Worm (Caenorhabditis elegans) whole organism, young adult: ENCODE data around the gene ule-3.

Experiments used
- B0035.1 ChIP-seq: sonication (generic microtip); optimal IDR thresholded peaks from 2 replicates; lab custom pipeline; 2016; ENCODE audit warnings: missing genetic modification characterization, mild to moderate bottlenecking, missing compliant biosample characterization, missing genotype, missing genetic modification reagents
- C06A6.2 ChIP-seq: fragments of 200-800 bp; sonication (Bioruptor generic); conservative IDR thresholded peaks from 2 replicates; pipeline ENCODE4 v1.3.6; 2022; ENCODE audit warnings: missing genetic modification characterization, missing compliant biosample characterization
- C17E4.6 ChIP-seq: fragments of 200-800 bp; sonication (Bioruptor generic); IDR thresholded peaks from 2 replicates; pipeline ENCODE4 v1.3.6; 2022; ENCODE audit warnings: missing genetic modification reagents, missing genetic modification characterization, missing compliant biosample characterization
- D2030.7 ChIP-seq: fragments of 200-800 bp; sonication (Bioruptor generic); IDR thresholded peaks from 2 replicates; pipeline ENCODE4 v1.3.6; 2022; ENCODE audit warnings: missing genetic modification reagents, missing genetic modification characterization, missing compliant biosample characterization
- F33H1.4 ChIP-seq: fragments of 200-800 bp; sonication (Bioruptor generic); IDR thresholded peaks from 2 replicates; pipeline ENCODE4 v1.3.6; 2022; ENCODE audit warnings: missing genetic modification reagents, missing genetic modification characterization, missing compliant biosample characterization
- F37B4.10 ChIP-seq: fragments of 200-800 bp; sonication (Bioruptor generic); IDR thresholded peaks from 2 replicates; pipeline ENCODE4 v1.3.6; 2022; ENCODE audit warnings: missing genetic modification characterization, missing compliant biosample characterization
- F39B2.1 ChIP-seq: fragments of 200-800 bp; sonication (Bioruptor generic); IDR thresholded peaks from 2 replicates; pipeline ENCODE4 v1.3.6; 2022; ENCODE audit warnings: missing genetic modification reagents, missing genetic modification characterization, missing compliant biosample characterization
- F52B5.7 ChIP-seq: sonication (generic microtip); optimal IDR thresholded peaks from 2 replicates; lab custom pipeline; 2016; ENCODE audit warnings: mild to moderate bottlenecking, missing genetic modification characterization, missing compliant biosample characterization
- F57A8.1 ChIP-seq: fragments of 200-800 bp; sonication (Bioruptor generic); optimal IDR thresholded peaks from 2 replicates; lab custom pipeline; 2018; ENCODE audit warnings: mild to moderate bottlenecking, missing genetic modification characterization, moderate library complexity, missing compliant biosample characterization
- T26A5.8 ChIP-seq: sonication (generic microtip); optimal IDR thresholded peaks from 2 replicates; lab custom pipeline; 2016; ENCODE audit warnings: missing genetic modification characterization, missing compliant biosample characterization
- Y53F4B.3 ChIP-seq: fragments of 200-800 bp; sonication (Bioruptor generic); IDR thresholded peaks from 2 replicates; pipeline ENCODE4 v1.3.6; 2022; ENCODE audit warnings: missing genetic modification reagents, missing genetic modification characterization, missing compliant biosample characterization
- Y53G8AR.9 ChIP-seq: fragments of 200-800 bp; sonication (Bioruptor generic); conservative IDR thresholded peaks from 2 replicates; pipeline ENCODE4 v1.3.6; 2022; ENCODE audit warnings: missing genetic modification reagents, missing genetic modification characterization, missing compliant biosample characterization
- aptf-2 ChIP-seq: fragments of 200-800 bp; sonication (Bioruptor generic); conservative IDR thresholded peaks from 2 replicates; pipeline ENCODE4 v1.3.6; 2022; ENCODE audit warnings: missing genetic modification reagents, missing genetic modification characterization, missing compliant biosample characterization
- athp-1 ChIP-seq: sonication (generic microtip); optimal IDR thresholded peaks from 2 replicates; lab custom pipeline; 2017; ENCODE audit warnings: mild to moderate bottlenecking, missing genetic modification characterization, missing compliant biosample characterization
- bed-2 ChIP-seq: fragments of 200-800 bp; sonication (Bioruptor generic); IDR thresholded peaks from 2 replicates; pipeline ENCODE4 v1.3.6; 2022; ENCODE audit warnings: missing genetic modification reagents, missing genetic modification characterization, missing compliant biosample characterization
- cebp-1 ChIP-seq, 2 experiments: fragments of 200-800 bp in 1 of 2; sonication (Bioruptor generic) in 1 of 2; sonication (generic microtip) in 1 of 2; IDR thresholded peaks in 1 of 2; optimal IDR thresholded peaks in 1 of 2; 2 replicates each; pipeline versions ENCODE4 v1.3.6 to Lab custom; 2017 to 2022; ENCODE audit warnings: missing compliant biosample characterization in 2 of 2, missing genetic modification characterization in 2 of 2, mild to moderate bottlenecking in 1 of 2, missing genetic modification reagents in 1 of 2, moderate library complexity in 1 of 2
- ceh-100 ChIP-seq: fragments of 200-800 bp; sonication (Bioruptor generic); IDR thresholded peaks from 2 replicates; pipeline ENCODE4 v1.3.6; 2022; ENCODE audit warnings: missing genetic modification reagents, missing genetic modification characterization, missing compliant biosample characterization
- ceh-40 ChIP-seq: fragments of 200-800 bp; sonication (Bioruptor generic); IDR thresholded peaks from 2 replicates; pipeline ENCODE4 v1.3.6; 2022; ENCODE audit warnings: missing genetic modification characterization, missing compliant biosample characterization
- ceh-58 ChIP-seq: fragments of 200-800 bp; sonication (Bioruptor generic); IDR thresholded peaks from 2 replicates; pipeline ENCODE4 v1.3.6; 2022; ENCODE audit warnings: missing genetic modification characterization, missing compliant biosample characterization
- chd-7 ChIP-seq: sonication (generic microtip); optimal IDR thresholded peaks from 2 replicates; lab custom pipeline; 2016; ENCODE audit warnings: mild to moderate bottlenecking, missing genetic modification characterization, moderate library complexity, missing compliant biosample characterization
- dpl-1 ChIP-seq: fragments of 150-350 bp; optimal IDR thresholded peaks from 2 replicates; lab custom pipeline; 2014; ENCODE audit warnings: missing biosample characterization, missing genetic modification reagents, missing genetic modification characterization
- efl-1 ChIP-seq: fragments of 150-350 bp; optimal IDR thresholded peaks from 2 replicates; lab custom pipeline; 2014; ENCODE audit warnings: missing biosample characterization, missing genetic modification reagents, missing genetic modification characterization
- egl-18 ChIP-seq: fragments of 200-800 bp; sonication (Bioruptor generic); IDR thresholded peaks from 2 replicates; pipeline ENCODE4 v1.3.6; 2022; ENCODE audit warnings: missing genetic modification reagents, missing genetic modification characterization, missing compliant biosample characterization
- ets-4 ChIP-seq: fragments of 200-800 bp; sonication (Bioruptor generic); optimal IDR thresholded peaks from 2 replicates; lab custom pipeline; 2018; ENCODE audit warnings: mild to moderate bottlenecking, missing genetic modification characterization, missing compliant biosample characterization
- hlh-12 ChIP-seq: sonication (generic microtip); optimal IDR thresholded peaks from 2 replicates; lab custom pipeline; 2016; ENCODE audit warnings: missing genetic modification characterization, missing compliant biosample characterization
- hrde-1 ChIP-seq: sonication (generic microtip); optimal IDR thresholded peaks from 2 replicates; lab custom pipeline; 2016; ENCODE audit warnings: missing genetic modification characterization, mild to moderate bottlenecking, missing compliant biosample characterization, moderate library complexity, missing genotype, missing genetic modification reagents, borderline replicate concordance
- lag-1 ChIP-seq: fragments of 200-800 bp; sonication (Bioruptor generic); IDR thresholded peaks from 2 replicates; pipeline ENCODE4 v1.3.6; 2022; ENCODE audit warnings: missing genetic modification reagents, missing genetic modification characterization, missing compliant biosample characterization
- lin-40 ChIP-seq: sonication (generic microtip); optimal IDR thresholded peaks from 2 replicates; lab custom pipeline; 2016; ENCODE audit warnings: missing genetic modification characterization, mild to moderate bottlenecking, missing compliant biosample characterization, missing genotype, missing genetic modification reagents
- lir-1 ChIP-seq: fragments of 200-800 bp; sonication (Bioruptor generic); conservative IDR thresholded peaks from 2 replicates; pipeline ENCODE4 v1.3.6; 2022; ENCODE audit warnings: missing genetic modification reagents, missing genetic modification characterization, missing compliant biosample characterization
- madf-10 ChIP-seq: sonication (generic microtip); optimal IDR thresholded peaks from 2 replicates; lab custom pipeline; 2016; ENCODE audit warnings: mild to moderate bottlenecking, missing genetic modification characterization, missing compliant biosample characterization
- madf-8 ChIP-seq: fragments of 200-800 bp; sonication (Bioruptor generic); conservative IDR thresholded peaks from 2 replicates; pipeline ENCODE4 v1.3.6; 2022; ENCODE audit warnings: missing genetic modification reagents, missing genetic modification characterization, missing compliant biosample characterization
- mes-4 ChIP-seq: sonication (generic microtip); optimal IDR thresholded peaks from 2 replicates; lab custom pipeline; 2016; ENCODE audit warnings: missing genotype, missing genetic modification characterization, missing compliant biosample characterization
- nfyb-1 ChIP-seq: fragments of 200-800 bp; sonication (Bioruptor generic); IDR thresholded peaks from 2 replicates; pipeline ENCODE4 v1.3.6; 2022; ENCODE audit warnings: missing genetic modification reagents, missing genetic modification characterization, missing compliant biosample characterization
- pbrm-1 ChIP-seq: fragments of 200-800 bp; sonication (Bioruptor generic); IDR thresholded peaks from 2 replicates; pipeline ENCODE4 v1.3.6; 2022; ENCODE audit warnings: missing genetic modification reagents, missing genetic modification characterization, missing compliant biosample characterization
- somi-1 ChIP-seq: fragments of 200-800 bp; sonication (Bioruptor generic); optimal IDR thresholded peaks from 2 replicates; lab custom pipeline; 2018; ENCODE audit warnings: mild to moderate bottlenecking, missing genetic modification characterization, missing compliant biosample characterization
- ztf-18 ChIP-seq: sonication (generic microtip); optimal IDR thresholded peaks from 2 replicates; lab custom pipeline; 2016; ENCODE audit warnings: missing genotype, mild to moderate bottlenecking, missing genetic modification characterization, missing compliant biosample characterization
- ztf-22 ChIP-seq: fragments of 200-800 bp; sonication (Bioruptor generic); optimal IDR thresholded peaks from 2 replicates; lab custom pipeline; 2018; ENCODE audit warnings: mild to moderate bottlenecking, missing genetic modification characterization, moderate library complexity, missing compliant biosample characterization
- ztf-6 ChIP-seq: fragments of 200-800 bp; sonication (Bioruptor generic); IDR thresholded peaks from 2 replicates; pipeline ENCODE4 v1.3.6; 2022; ENCODE audit warnings: missing genetic modification reagents, missing genetic modification characterization, missing compliant biosample characterization

ule-3 gene

DNA sequence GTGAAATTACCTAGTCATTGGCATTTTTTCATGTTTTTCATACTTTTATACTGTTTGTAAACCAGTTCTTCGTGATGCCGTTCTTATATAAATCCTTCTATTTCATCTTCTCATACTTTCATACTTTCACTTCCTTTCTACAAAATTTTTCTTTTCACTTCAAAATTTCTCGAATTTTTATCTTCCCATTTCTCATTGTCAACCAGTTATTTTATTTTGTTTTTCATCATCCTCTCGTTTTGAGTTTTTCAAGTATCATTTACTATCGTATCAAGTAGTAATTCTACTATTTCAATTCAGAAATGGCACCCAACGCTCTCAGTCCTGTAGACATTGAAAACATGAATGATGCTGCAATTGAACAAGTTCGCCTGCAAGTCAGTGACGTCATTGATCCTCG, 34.9 kb upstream of the ule-3 start, which contains the start of gene F28H7.8:
F28H7.8 (plus strand) TSS at position 301 of the 400 bp plus-strand sequence.
- TF ChIP-seq ceh-100 (no peak), madf-8 (GFP tag; lab: Robert Waterston, UW) (no peak), F33H1.4 (GFP tag; lab: Robert Waterston, UW) (no peak), ztf-6 (GFP tag; lab: Robert Waterston, UW) (no peak), T26A5.8 (tag; lab: Kevin White, UChicago) (no peak), hlh-12 (tag; lab: Kevin White, UChicago) (no peak), ets-4 (GFP tag; lab: Kevin White, UChicago) (no peak), chd-7 (tag; lab: Kevin White, UChicago) (no peak), athp-1 (tag; lab: Kevin White, UChicago) (no peak), Y53F4B.3 (GFP tag; lab: Robert Waterston, UW) (no peak)

DNA sequence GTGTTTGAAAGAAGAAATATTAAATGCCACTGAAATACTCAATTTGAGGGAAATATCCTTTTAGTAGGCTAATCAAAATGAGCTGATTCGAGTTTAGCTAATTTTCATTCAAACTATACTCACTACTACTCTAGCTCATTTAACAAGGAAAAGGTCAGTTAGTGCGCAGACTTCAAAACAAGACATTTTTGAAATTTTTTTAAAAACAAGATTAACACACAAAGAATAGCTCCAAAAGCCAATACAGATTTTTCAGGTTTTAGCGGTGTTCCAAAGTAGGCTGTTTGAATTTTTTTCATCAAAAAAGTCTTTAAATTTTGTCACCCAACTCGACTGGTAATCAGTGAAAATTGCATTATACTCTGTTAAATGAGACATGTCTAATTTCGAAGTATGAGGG, 32.8 kb upstream of the ule-3 start:
- TF ChIP-seq aptf-2 (GFP tag; lab: Robert Waterston, UW): no peak
- TF ChIP-seq ceh-58 (GFP tag; lab: Robert Waterston, UW): no peak
- no peak for TF ChIP-seq efl-1 (GFP tag; lab: Kevin White, UChicago)
- no peak for TF ChIP-seq bed-2 (GFP tag; lab: Robert Waterston, UW)
- no peak for TF ChIP-seq C17E4.6 (GFP tag; lab: Robert Waterston, UW)
- no peak for TF ChIP-seq nfyb-1 (GFP tag; lab: Robert Waterston, UW)

DNA sequence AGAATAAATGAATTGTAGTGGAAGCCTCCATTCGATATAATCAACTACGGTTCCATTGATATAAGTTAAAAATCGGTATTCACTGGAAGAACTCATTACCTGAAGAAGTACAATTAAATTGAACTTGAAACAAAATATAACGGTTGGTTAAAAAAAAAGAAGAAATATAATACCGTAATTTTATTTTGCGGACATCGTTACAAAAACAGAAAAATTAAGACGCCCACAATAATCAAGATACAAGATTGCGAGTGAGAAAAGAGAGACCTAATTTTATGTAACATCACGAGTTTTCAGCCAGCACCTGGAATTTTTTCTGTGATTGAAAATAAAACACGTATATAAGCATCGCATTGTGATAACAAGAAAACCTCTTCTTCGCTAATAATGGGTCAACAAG, 30.9 kb upstream of the ule-3 start, which contains the start of gene sre-6:
sre-6 (minus strand) TSS at position 101 of the 400 bp plus-strand sequence.
- no peak for TF ChIP-seq lin-40 (tag; lab: Kevin White, UChicago)
- TF ChIP-seq F52B5.7 (tag; lab: Kevin White, UChicago): no peak
- TF ChIP-seq ztf-18 (tag; lab: Kevin White, UChicago): no peak
- TF ChIP-seq B0035.1 (tag; lab: Kevin White, UChicago): no peak
- TF ChIP-seq cebp-1 (GFP tag; IDR thresholded peaks at IDR 0.05; lab: Robert Waterston, UW): no peak
- TF ChIP-seq cebp-1 (tag; optimal IDR thresholded peaks at IDR 0.05; lab: Kevin White, UChicago): no peak
- no peak for TF ChIP-seq F39B2.1 (GFP tag; lab: Robert Waterston, UW)
- no peak for TF ChIP-seq F57A8.1 (GFP tag; lab: Kevin White, UChicago)
- no peak for TF ChIP-seq mes-4 (tag; lab: Kevin White, UChicago)
- TF ChIP-seq ceh-100: no peak
- TF ChIP-seq pbrm-1: no peak
- TF ChIP-seq lir-1 (GFP tag; lab: Robert Waterston, UW): no peak
- TF ChIP-seq lag-1 (GFP tag; lab: Robert Waterston, UW): no peak
- no peak for TF ChIP-seq dpl-1
- TF ChIP-seq ztf-22 (GFP tag; lab: Kevin White, UChicago): no peak
- no peak for TF ChIP-seq egl-18 (GFP tag; lab: Robert Waterston, UW)

DNA sequence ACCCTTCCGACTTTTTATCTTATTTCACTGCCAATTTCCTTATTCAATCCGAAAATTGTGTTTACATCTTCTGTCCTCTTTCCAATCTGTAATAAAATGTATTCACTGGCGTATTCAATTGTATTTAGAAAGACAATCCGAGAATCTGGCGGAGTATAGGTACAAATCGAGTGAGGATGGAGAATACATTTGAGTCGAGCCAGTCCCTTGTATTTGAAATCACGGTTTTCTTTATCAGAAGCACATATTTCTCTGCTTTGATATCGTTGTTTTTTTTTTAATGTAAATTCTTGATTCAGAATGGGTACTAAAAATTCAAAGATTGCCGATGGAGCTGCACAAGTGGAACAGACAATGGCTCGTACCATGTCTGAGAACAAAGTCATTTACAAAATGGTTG, 29.5 kb upstream of the ule-3 start, which contains the start of gene ocr-1:
ocr-1 (plus strand) TSS at position 301 of the 400 bp plus-strand sequence.
- TF ChIP-seq C17E4.6 (GFP tag; lab: Robert Waterston, UW): no peak

DNA sequence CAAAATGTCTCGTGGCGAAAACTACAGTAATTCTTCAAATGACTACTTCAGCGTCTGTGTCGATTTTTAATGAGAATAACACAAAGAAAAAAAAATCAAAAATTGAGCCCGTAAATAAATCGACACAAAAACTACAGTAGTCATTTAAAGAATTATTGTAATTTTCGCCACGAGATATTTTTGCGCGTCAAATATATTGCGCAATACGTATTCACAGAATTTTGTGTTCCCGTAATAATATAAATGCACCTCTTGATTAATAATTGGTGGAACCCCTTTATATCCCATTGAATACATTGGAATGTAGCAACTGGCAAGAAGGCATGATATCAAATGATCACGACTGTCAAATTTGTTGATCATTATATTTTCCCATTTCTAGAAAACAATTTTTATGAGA, 24.7 kb upstream of the ule-3 start:
- TF ChIP-seq C06A6.2 (GFP tag; lab: Robert Waterston, UW) (no peak), hrde-1 (tag; lab: Kevin White, UChicago) (no peak), ztf-6 (GFP tag; lab: Robert Waterston, UW) (no peak), ceh-40 (GFP tag; lab: Robert Waterston, UW) (no peak), lir-1 (GFP tag; lab: Robert Waterston, UW) (no peak), somi-1 (GFP tag; lab: Kevin White, UChicago) (no peak), Y53G8AR.9 (no peak), F37B4.10 (no peak), madf-10 (tag; lab: Kevin White, UChicago) (no peak), D2030.7 (GFP tag; lab: Robert Waterston, UW) (no peak)
